Worm (Caenorhabditis elegans): ENCODE measurements around the gene pph-6.

DNA sequence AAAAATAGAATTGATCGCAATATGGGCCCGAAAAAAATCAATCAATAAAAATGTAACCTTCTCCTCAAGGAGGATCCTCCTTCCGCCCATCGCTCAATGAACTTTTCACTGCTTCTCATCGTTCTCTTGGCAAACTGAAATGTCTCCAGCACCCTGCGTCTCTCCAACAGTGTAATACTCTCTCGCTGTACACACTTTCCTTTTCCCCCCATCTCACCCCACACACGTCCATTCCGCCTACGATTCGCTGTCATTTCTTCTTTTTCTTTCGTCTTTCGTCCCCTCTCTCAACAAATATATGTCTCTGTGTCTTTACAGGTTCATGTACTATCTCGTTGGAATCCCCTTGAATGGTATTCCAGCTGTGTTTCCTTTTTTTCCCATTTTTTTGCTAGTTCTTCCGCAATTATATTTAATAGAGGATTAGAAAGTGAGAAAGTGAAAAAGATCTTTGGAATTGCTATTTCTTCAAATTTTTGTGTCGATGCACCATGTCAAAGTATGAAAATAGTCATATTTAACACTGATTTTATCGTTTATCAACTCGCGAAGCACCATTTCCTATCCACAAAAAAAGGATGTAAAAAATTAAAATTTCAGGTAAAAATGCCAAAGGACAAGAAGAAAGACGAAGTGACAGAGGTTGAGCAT lies 10.0 kb downstream of the pph-6 start, which contains the start of gene rsu-1:
- no peak for TF ChIP-seq ama-1 (optimal IDR thresholded peaks at IDR 0.05)
- no peak for TF ChIP-seq sea-1 (GFP tag; conservative IDR thresholded peaks at IDR 0.05)
- no peak for TF ChIP-seq ets-7 (tag; optimal IDR thresholded peaks at IDR 0.05)
- TF ChIP-seq tra-4 (tag; optimal IDR thresholded peaks at IDR 0.05), result no peak
- TF ChIP-seq ceh-36 (tag; optimal IDR thresholded peaks at IDR 0.05), result no peak
- no peak for TF ChIP-seq tbx-37 (GFP tag; conservative IDR thresholded peaks at IDR 0.05)
- no peak for TF ChIP-seq scrt-1 (GFP tag; IDR thresholded peaks at IDR 0.05)
